Fruit fly (Drosophila melanogaster) whole organism, embryonic: ENCODE data around the gene svr.
A peak's percentile ranks its signal among the peaks of the same experiment; 100 is the strongest.

Experiments
- Antp ChIP-seq: fragments of 200-800 bp; sonication (Bioruptor generic); optimal IDR thresholded peaks from 3 replicates; lab custom pipeline; 2016; ENCODE audit warnings: missing biosample characterization, missing genetic modification characterization
- Bgb ChIP-seq: fragments of 200-800 bp; sonication (Bioruptor generic); IDR thresholded peaks from 2 replicates; pipeline ENCODE4 v1.3.6; 2022; ENCODE audit warnings: missing biosample characterization, missing genetic modification characterization; ENCODE audit not compliant: partially characterized antibody
- CG10274 ChIP-seq: fragments of 200-800 bp; sonication (Bioruptor generic); optimal IDR thresholded peaks from 3 replicates; lab custom pipeline; 2017; ENCODE audit warnings: missing biosample characterization, mild to moderate bottlenecking, missing genetic modification characterization
- CG11695 ChIP-seq: fragments of 200-800 bp; sonication (Bioruptor generic); IDR thresholded peaks from 3 replicates; pipeline ENCODE4 v1.3.6; 2022; ENCODE audit warnings: missing biosample characterization, missing genetic modification characterization
- CG12391 ChIP-seq: fragments of 200-800 bp; sonication (Bioruptor generic); optimal IDR thresholded peaks from 3 replicates; lab custom pipeline; 2018; ENCODE audit warnings: missing biosample characterization, mild to moderate bottlenecking, missing genetic modification characterization, moderate library complexity
- CG12769 ChIP-seq: fragments of 200-800 bp; sonication (Bioruptor generic); optimal IDR thresholded peaks from 2 replicates; lab custom pipeline; 2019; ENCODE audit warnings: missing biosample characterization, mild to moderate bottlenecking, missing genetic modification characterization, moderate library complexity
- CG14014 ChIP-seq: fragments of 200-800 bp; sonication (Bioruptor generic); IDR thresholded peaks from 2 replicates; pipeline ENCODE4 v1.3.6; 2022; ENCODE audit warnings: missing biosample characterization, missing genetic modification characterization
- CG14050 ChIP-seq: fragments of 200-800 bp; sonication (Bioruptor generic); IDR thresholded peaks from 3 replicates; pipeline ENCODE4 v1.3.6; 2022; ENCODE audit warnings: missing biosample characterization, missing genetic modification characterization
- CG14965 ChIP-seq: fragments of 200-800 bp; sonication (Bioruptor generic); optimal IDR thresholded peaks from 2 replicates; lab custom pipeline; 2016; ENCODE audit warnings: missing biosample characterization, missing genetic modification characterization, borderline replicate concordance
- CG16779 ChIP-seq: fragments of 200-800 bp; sonication (Bioruptor generic); IDR thresholded peaks from 2 replicates; pipeline ENCODE4 v1.3.6; 2022; ENCODE audit warnings: missing biosample characterization, missing genetic modification characterization
- CG18476 ChIP-seq: fragments of 200-800 bp; sonication (Bioruptor generic); optimal IDR thresholded peaks from 2 replicates; lab custom pipeline; 2016; ENCODE audit warnings: missing biosample characterization, mild to moderate bottlenecking, missing genetic modification characterization
- CG34376 ChIP-seq: fragments of 200-800 bp; sonication (Bioruptor generic); optimal IDR thresholded peaks from 2 replicates; lab custom pipeline; 2018; ENCODE audit warnings: missing biosample characterization, mild to moderate bottlenecking, missing genetic modification characterization
- CG4404 ChIP-seq: fragments of 200-800 bp; sonication (Bioruptor generic); IDR thresholded peaks from 2 replicates; pipeline ENCODE4 v1.3.6; 2022; ENCODE audit warnings: missing biosample characterization, missing genetic modification characterization
- CG5180 ChIP-seq: fragments of 200-800 bp; sonication (Bioruptor generic); optimal IDR thresholded peaks from 3 replicates; lab custom pipeline; 2017; ENCODE audit warnings: missing biosample characterization, missing genetic modification characterization, mild to moderate bottlenecking, moderate library complexity, missing genetic modification reagents
- CG6175 ChIP-seq: fragments of 200-800 bp; sonication (Bioruptor generic); IDR thresholded peaks from 3 replicates; pipeline ENCODE4 v1.3.6; 2022; ENCODE audit warnings: missing biosample characterization, missing genetic modification characterization
- CG8290 ChIP-seq, 3 experiments: fragments of 200-800 bp; sonication (Bioruptor generic); optimal IDR thresholded peaks; 2 replicates each; lab custom pipeline; 2016 to 2019; ENCODE audit warnings: missing biosample characterization in 3 of 3, missing genetic modification characterization in 3 of 3, mild to moderate bottlenecking in 2 of 3, moderate library complexity in 1 of 3
- Camta ChIP-seq: fragments of 200-800 bp; sonication (Bioruptor generic); optimal IDR thresholded peaks from 2 replicates; lab custom pipeline; 2016; ENCODE audit warnings: missing biosample characterization, missing genetic modification characterization
- Fer2 ChIP-seq: fragments of 200-800 bp; sonication (Bioruptor generic); optimal IDR thresholded peaks from 2 replicates; lab custom pipeline; 2018; ENCODE audit warnings: missing biosample characterization, mild to moderate bottlenecking, missing genetic modification characterization, moderate library complexity
- Hey ChIP-seq: fragments of 200-800 bp; sonication (Bioruptor generic); optimal IDR thresholded peaks from 3 replicates; lab custom pipeline; 2018; ENCODE audit warnings: missing biosample characterization, mild to moderate bottlenecking, missing genetic modification characterization
- Hmr ChIP-seq: fragments of 200-800 bp; sonication (Bioruptor generic); optimal IDR thresholded peaks from 3 replicates; lab custom pipeline; 2017; ENCODE audit warnings: mild to moderate bottlenecking, missing biosample characterization, missing genetic modification reagents, missing genetic modification characterization
- Lpt ChIP-seq: fragments of >200 bp; optimal IDR thresholded peaks from 2 replicates; lab custom pipeline; 2018; ENCODE audit warnings: missing biosample characterization, missing genetic modification characterization
- Med ChIP-seq: fragments of 200-800 bp; sonication (Bioruptor generic); peaks from one replicate; lab custom pipeline; 2016; ENCODE audit warnings: missing biosample characterization, missing genetic modification characterization, mild to moderate bottlenecking, inconsistent platforms, moderate library complexity
- Mes4 ChIP-seq: fragments of 200-800 bp; sonication (Bioruptor generic); optimal IDR thresholded peaks from 2 replicates; lab custom pipeline; 2016; ENCODE audit warnings: missing biosample characterization, missing genetic modification characterization
- Myb ChIP-seq: fragments of 200-800 bp; sonication (Bioruptor generic); optimal IDR thresholded peaks from 2 replicates; lab custom pipeline; 2016; ENCODE audit warnings: missing biosample characterization, missing genetic modification characterization
- Pdp1 ChIP-seq, 2 experiments: fragments of 200-800 bp; sonication (Bioruptor generic); optimal IDR thresholded peaks; 3 replicates each; lab custom pipeline; 2016; ENCODE audit warnings: missing biosample characterization in 2 of 2, missing genetic modification characterization in 2 of 2, mild to moderate bottlenecking in 1 of 2, moderate library complexity in 1 of 2
- Rfx ChIP-seq: fragments of 200-800 bp; sonication (Bioruptor generic); IDR thresholded peaks from 2 replicates; pipeline ENCODE4 v1.3.6; 2022; ENCODE audit warnings: missing biosample characterization, missing genetic modification characterization
- Trl ChIP-seq, 3 experiments: fragments of >200 bp in 2 of 3; fragments of 200-800 bp in 1 of 3; sonication (Bioruptor generic) in 1 of 3; optimal IDR thresholded peaks; 2 replicates in 1 of 3; 3 replicates in 2 of 3; lab custom pipeline; 2016 to 2017; ENCODE audit warnings: missing biosample characterization in 1 of 3, missing genetic modification characterization in 1 of 3
- ato ChIP-seq: fragments of 200-800 bp; sonication (Bioruptor generic); IDR thresholded peaks from 2 replicates; pipeline ENCODE4 v1.3.6; 2022; ENCODE audit warnings: missing biosample characterization, missing genetic modification characterization; ENCODE audit not compliant: partially characterized antibody
- chinmo ChIP-seq: fragments of 200-800 bp; sonication (Bioruptor generic); IDR thresholded peaks from 4 replicates; pipeline ENCODE4 v1.3.6; 2022; ENCODE audit warnings: missing biosample characterization, missing genetic modification characterization; ENCODE audit not compliant: partially characterized antibody
- ci ChIP-seq: fragments of 200-800 bp; sonication (Bioruptor generic); IDR thresholded peaks from 3 replicates; pipeline ENCODE4 v1.3.6; 2022; ENCODE audit warnings: missing biosample characterization, missing genetic modification characterization
- crol ChIP-seq: fragments of 200-800 bp; sonication (Bioruptor generic); IDR thresholded peaks from 2 replicates; pipeline ENCODE4 v1.3.6; 2022; ENCODE audit warnings: missing biosample characterization, missing genetic modification characterization
- cwo ChIP-seq: fragments of 200-800 bp; sonication (Bioruptor generic); optimal IDR thresholded peaks from 3 replicates; lab custom pipeline; 2017; ENCODE audit warnings: missing biosample characterization, missing genetic modification characterization, mild to moderate bottlenecking, moderate library complexity, missing genetic modification reagents
- fd96Cb ChIP-seq: fragments of 200-800 bp; sonication (Bioruptor generic); optimal IDR thresholded peaks from 2 replicates; lab custom pipeline; 2018; ENCODE audit warnings: missing biosample characterization, mild to moderate bottlenecking, missing genetic modification characterization, moderate library complexity
- gcm ChIP-seq: fragments of 200-800 bp; sonication (Bioruptor generic); optimal IDR thresholded peaks from 2 replicates; lab custom pipeline; 2019; ENCODE audit warnings: missing biosample characterization, mild to moderate bottlenecking, missing genetic modification characterization, moderate library complexity
- grn ChIP-seq: fragments of 200-800 bp; sonication (Bioruptor generic); optimal IDR thresholded peaks from 3 replicates; lab custom pipeline; 2017; ENCODE audit warnings: missing biosample characterization, missing genetic modification characterization
- luna ChIP-seq: fragments of 200-800 bp; sonication (Bioruptor generic); optimal IDR thresholded peaks from 2 replicates; lab custom pipeline; 2016; ENCODE audit warnings: missing biosample characterization, missing genetic modification characterization
- nerfin-1 ChIP-seq: fragments of 200-800 bp; sonication (Bioruptor generic); optimal IDR thresholded peaks from 3 replicates; lab custom pipeline; 2019; ENCODE audit warnings: missing biosample characterization, mild to moderate bottlenecking, missing genetic modification characterization, moderate library complexity
- onecut ChIP-seq: fragments of 200-800 bp; sonication (Bioruptor generic); IDR thresholded peaks from 2 replicates; pipeline ENCODE4 v1.3.6; 2022; ENCODE audit warnings: missing biosample characterization, missing genetic modification characterization
- sd ChIP-seq: fragments of 200-800 bp; sonication (Bioruptor generic); optimal IDR thresholded peaks from 3 replicates; lab custom pipeline; 2018; ENCODE audit warnings: missing biosample characterization, mild to moderate bottlenecking, missing genetic modification characterization, moderate library complexity
- slbo ChIP-seq: fragments of 200-800 bp; sonication (Bioruptor generic); IDR thresholded peaks from 2 replicates; pipeline ENCODE4 v1.3.6; 2022; ENCODE audit warnings: missing biosample characterization, missing genetic modification characterization
- sr ChIP-seq: fragments of 200-800 bp; sonication (Bioruptor generic); IDR thresholded peaks from 3 replicates; pipeline ENCODE4 v1.3.6; 2022; ENCODE audit warnings: missing biosample characterization, missing genetic modification characterization
- tio ChIP-seq: fragments of 200-800 bp; sonication (Bioruptor generic); optimal IDR thresholded peaks from 2 replicates; lab custom pipeline; 2017; ENCODE audit warnings: missing biosample characterization, missing genetic modification characterization, inconsistent platforms
- yki ChIP-seq: fragments of >200 bp; optimal IDR thresholded peaks from 3 replicates; lab custom pipeline; 2018

svr gene

dm6 chrX:494607-495006, 1.6 kb upstream of the svr start, which contains the start of gene CG17778 (continued):
- peak; percentile 35; the same call in 1 of the 2 replicates for TF ChIP-seq CG16779 (GFP tag; lab: Robert Waterston, UW)
- peak; percentile 32 to 46 for TF ChIP-seq Trl (optimal IDR thresholded peaks at IDR 0.05; lab: Kevin White, UChicago)
- no peak for TF ChIP-seq Trl (GFP tag; optimal IDR thresholded peaks at IDR 0.05; lab: Kevin White, UChicago)
- TF ChIP-seq CG14014 (GFP tag; lab: Robert Waterston, UW) = 0 out of 2 replicates have a peak, but pooled peaks have one; percentile 36
- TF ChIP-seq CG8290 (GFP tag; optimal IDR thresholded peaks at IDR 0.05; lab: Kevin White, UChicago) = no peak
- peak in 1 of 2 experiments; percentile 28 for TF ChIP-seq CG8290 (tag; optimal IDR thresholded peaks at IDR 0.05; lab: Kevin White, UChicago)
- TF ChIP-seq CG4404 (GFP tag; lab: Robert Waterston, UW) = no peak
- 0 out of 3 replicates have a peak, but pooled peaks have one; percentile 18 for TF ChIP-seq CG11695
- peak; percentile 30; the same call in 1 of the 2 replicates for TF ChIP-seq slbo (GFP tag; lab: Robert Waterston, UW)
- TF ChIP-seq cwo (GFP tag; lab: Kevin White, UChicago) = peak; percentile 2
- TF ChIP-seq Rfx (GFP tag; lab: Robert Waterston, UW) = 0 out of 2 replicates have a peak, but pooled peaks have one; percentile 23
- TF ChIP-seq nerfin-1 (tag; lab: Kevin White, UChicago) = peak; percentile 40
- no peak for TF ChIP-seq CG14050 (GFP tag; lab: Robert Waterston, UW)
- TF ChIP-seq, all 482 proteins: peak for 25

dm6 chrX:497425-497824, 1.2 kb downstream of the svr start:
- TF ChIP-seq sd (tag; lab: Kevin White, UChicago) = no peak
- TF ChIP-seq CG34376 (GFP tag; lab: Kevin White, UChicago) = peak; percentile 12
- peak in 1 of 2 experiments; percentile 35 for TF ChIP-seq Pdp1 (GFP tag; optimal IDR thresholded peaks at IDR 0.05; lab: Kevin White, UChicago)
- TF ChIP-seq Hmr = peak; percentile 6

DNA sequence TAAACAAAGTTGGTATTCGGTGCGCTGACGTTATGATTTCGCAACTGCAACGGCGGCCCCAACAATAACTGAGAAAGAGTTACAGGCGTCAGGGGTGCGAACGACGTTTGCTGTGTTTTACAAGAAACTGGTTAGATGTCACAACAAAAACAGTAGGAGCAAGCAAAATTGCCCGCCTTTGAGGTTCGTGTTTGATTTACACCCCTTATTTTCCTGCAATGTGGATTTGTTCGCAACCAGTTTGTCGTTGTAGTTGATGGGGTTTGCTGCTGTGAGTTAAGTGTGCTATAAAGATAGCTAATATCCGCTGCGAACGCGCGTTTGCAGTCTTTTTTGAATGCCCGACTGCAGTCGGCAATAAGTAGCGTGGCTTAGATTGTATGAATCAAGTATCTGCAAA, 2.2 kb downstream of the svr start:
- peak; percentile 67 for TF ChIP-seq Med (GFP tag; lab: Kevin White, UChicago)
- peak; percentile 94 for TF ChIP-seq CG5180 (GFP tag; lab: Kevin White, UChicago)
- 0 out of 3 replicates have a peak, but pooled peaks have one; percentile 24 for TF ChIP-seq ci (GFP tag; lab: Robert Waterston, UW)
- TF ChIP-seq Mes4 (GFP tag; lab: Kevin White, UChicago) = no peak

DNA sequence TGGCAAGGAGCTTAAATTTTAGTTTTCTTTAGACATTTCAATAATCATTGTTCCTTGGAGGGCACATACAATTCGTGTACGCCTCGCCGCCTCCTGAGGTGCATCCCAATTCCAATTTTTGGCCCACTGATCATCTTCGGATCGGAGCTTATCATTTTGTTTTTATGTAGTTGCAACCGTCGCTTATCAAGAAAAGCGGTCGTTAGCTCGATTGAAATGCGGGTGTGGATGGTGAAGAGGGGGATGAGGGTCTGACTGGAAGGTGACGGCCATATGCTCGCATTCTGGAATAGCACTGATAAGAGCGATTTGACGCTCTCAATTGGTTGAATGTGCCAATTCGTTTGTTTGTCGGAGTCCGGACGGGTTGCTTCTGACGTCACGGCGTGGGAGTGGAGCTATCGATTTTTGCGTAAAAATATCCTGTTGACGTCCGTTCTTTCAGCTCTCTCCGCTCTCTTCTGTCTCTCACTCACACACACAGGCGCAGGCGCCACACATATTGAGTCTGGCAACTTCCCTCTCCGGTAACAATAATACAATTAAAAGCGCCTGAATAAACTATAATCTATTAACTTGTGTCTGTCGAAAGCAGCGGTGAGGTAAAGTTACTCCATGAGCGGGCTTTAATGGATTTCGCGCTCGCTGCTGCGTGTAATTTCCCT, 2.8 kb downstream of the svr start:
- no peak for TF ChIP-seq CG18476
- peak; percentile 36 for TF ChIP-seq gcm (GFP tag; lab: Kevin White, UChicago)
- TF ChIP-seq yki = no peak
- no peak for TF ChIP-seq Camta
- TF ChIP-seq CG8290 (GFP tag; optimal IDR thresholded peaks at IDR 0.05; lab: Kevin White, UChicago) = no peak
- no peak for TF ChIP-seq CG8290 (tag; optimal IDR thresholded peaks at IDR 0.05; lab: Kevin White, UChicago)
- TF ChIP-seq CG14965 = no peak
- no peak for TF ChIP-seq Lpt (GFP tag; lab: Kevin White, UChicago)
- TF ChIP-seq chinmo = 0 out of 4 replicates have a peak, but pooled peaks have one; percentile 10
- TF ChIP-seq Bgb (GFP tag; lab: Robert Waterston, UW) = no peak
- TF ChIP-seq luna = no peak
- no peak for TF ChIP-seq Hey (tag; lab: Kevin White, UChicago)
- TF ChIP-seq onecut = peak; percentile 95
- peak; percentile 71 for TF ChIP-seq CG12769 (tag; lab: Kevin White, UChicago)
- no peak for TF ChIP-seq CG6175 (GFP tag; lab: Robert Waterston, UW)
- no peak for TF ChIP-seq fd96Cb
- no peak for TF ChIP-seq ato
- TF ChIP-seq Myb = no peak
- TF ChIP-seq CG12391 (tag; lab: Kevin White, UChicago) = no peak
- no peak for TF ChIP-seq tio
- no peak for TF ChIP-seq Antp (GFP tag; lab: Kevin White, UChicago)
- peak; percentile 21 for TF ChIP-seq grn
- peak; percentile 74 for TF ChIP-seq crol (GFP tag; lab: Robert Waterston, UW)
- TF ChIP-seq CG10274 (GFP tag; lab: Kevin White, UChicago) = peak; percentile 41
- peak; percentile 26 for TF ChIP-seq Med (GFP tag; lab: Kevin White, UChicago)
- no peak for TF ChIP-seq sr (GFP tag; lab: Robert Waterston, UW)
- TF ChIP-seq Fer2 = no peak
